Fruit fly (Drosophila melanogaster): ENCODE measurements around the gene CG7900.

DNA sequence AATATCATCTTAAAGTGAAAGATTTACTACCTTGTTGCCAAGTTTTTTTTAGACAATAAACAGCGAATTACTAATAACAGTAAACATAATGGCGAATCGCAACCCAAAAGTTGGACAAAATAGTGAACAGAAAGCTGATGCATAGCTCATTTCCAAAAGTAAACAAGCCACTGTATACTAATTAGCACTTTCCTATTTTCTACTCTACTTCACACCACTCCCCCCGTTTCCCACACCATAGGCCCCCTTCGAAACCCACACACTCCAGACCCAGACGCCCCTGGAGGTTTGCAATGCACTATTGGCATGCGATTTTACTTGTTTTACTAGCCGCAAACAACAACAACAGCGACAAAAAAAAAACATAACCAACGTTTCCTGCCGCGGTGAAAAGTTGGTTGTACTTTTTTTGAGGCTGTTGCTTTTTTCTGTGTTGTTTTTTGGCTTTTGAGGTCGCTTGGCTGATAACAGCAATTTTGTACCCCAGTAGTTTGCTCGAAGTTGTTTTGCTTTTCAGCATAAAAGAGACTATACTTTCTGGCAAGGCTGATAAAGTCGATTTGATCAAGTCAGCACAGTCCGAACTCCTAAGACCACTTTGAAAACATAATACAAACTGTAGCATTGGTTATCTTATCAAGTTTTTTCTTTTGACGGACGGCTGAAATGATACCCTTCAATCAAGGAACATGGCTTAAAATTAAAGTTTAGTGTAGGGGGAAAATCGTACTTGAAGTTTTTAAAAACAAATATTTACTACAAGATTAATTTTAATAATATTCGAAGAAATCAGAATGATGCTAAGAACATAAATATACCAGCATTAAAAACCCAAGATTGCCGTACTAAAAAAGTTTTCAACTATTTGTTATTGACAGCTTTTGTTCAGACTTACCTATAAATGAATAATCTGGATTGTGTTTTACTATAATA, 13.3 kb downstream of the CG7900 start:
- TF ChIP-seq CG8478 (optimal IDR thresholded peaks at IDR 0.05) (no peak), usp (GFP tag; optimal IDR thresholded peaks at IDR 0.05) (no peak), EcR (GFP tag; optimal IDR thresholded peaks at IDR 0.05) (no peak), pan (optimal IDR thresholded peaks at IDR 0.05) (no peak)

Data from whole organism.